Fruit fly (Drosophila melanogaster) whole organism, adult: Measurements from ENCODE around the gene Tgi.

Experiments
- CG14711 ChIP-seq: fragments of 200-800 bp; sonication (Bioruptor generic); optimal IDR thresholded peaks from 2 replicates; lab custom pipeline; 2018; ENCODE audit warnings: missing biosample characterization, mild to moderate bottlenecking, missing genetic modification characterization, moderate library complexity
- CG5204 ChIP-seq: fragments of 200-800 bp; sonication (Bioruptor generic); optimal IDR thresholded peaks from 2 replicates; lab custom pipeline; 2016; ENCODE audit warnings: missing biosample characterization, missing genetic modification characterization
- CG7045 ChIP-seq: fragments of 200-800 bp; sonication (Bioruptor generic); optimal IDR thresholded peaks from 2 replicates; lab custom pipeline; 2017; ENCODE audit warnings: missing biosample characterization, mild to moderate bottlenecking, missing genetic modification characterization
- Crg-1 ChIP-seq: fragments of 200-800 bp; sonication (Bioruptor generic); optimal IDR thresholded peaks from 2 replicates; lab custom pipeline; 2016; ENCODE audit warnings: missing biosample characterization, missing genetic modification characterization
- Hr96 ChIP-seq: fragments of 200-800 bp; sonication (Bioruptor generic); optimal IDR thresholded peaks from 2 replicates; lab custom pipeline; 2016; ENCODE audit warnings: missing biosample characterization, missing genetic modification characterization
- bab1 ChIP-seq: fragments of 200-800 bp; sonication (Bioruptor generic); optimal IDR thresholded peaks from 3 replicates; lab custom pipeline; 2019; ENCODE audit warnings: missing biosample characterization, mild to moderate bottlenecking, missing genetic modification characterization, moderate library complexity
- cnc ChIP-seq, 2 experiments: fragments of >200 bp; optimal IDR thresholded peaks; 2 replicates each; lab custom pipeline; 2017
- kay ChIP-seq: fragments of 200-800 bp; sonication (Bioruptor generic); peaks from one replicate; lab custom pipeline; 2016; ENCODE audit warnings: missing biosample characterization, missing genetic modification characterization, borderline replicate concordance
- ovo ChIP-seq: fragments of 200-800 bp; sonication (Bioruptor generic); optimal IDR thresholded peaks from 2 replicates; lab custom pipeline; 2016; ENCODE audit warnings: missing biosample characterization, missing genetic modification characterization
- toe ChIP-seq: fragments of 200-800 bp; sonication (Bioruptor generic); optimal IDR thresholded peaks from 2 replicates; lab custom pipeline; 2016; ENCODE audit warnings: missing biosample characterization, missing genetic modification characterization

- TF ChIP-seq CG7045 (GFP tag; lab: Kevin White, UChicago) (no peak), kay (GFP tag; lab: Kevin White, UChicago) (no peak), cnc (optimal IDR thresholded peaks at IDR 0.05; lab: Kevin White, UChicago) (no peak), toe (no peak), Hr96 (no peak), bab1 (no peak), CG5204 (no peak), ovo (no peak), CG14711 (tag; lab: Kevin White, UChicago) (no peak), Crg-1 (GFP tag; lab: Kevin White, UChicago) (no peak)
Observed at dm6 chr3L:13452281-13452680, 34.3 kb upstream of the Tgi start.
